Fruit fly (Drosophila melanogaster): ENCODE measurements around the gene beg.

dm6 chr3L:17031971-17032370 lies 3.5 kb upstream of the beg start, which contains the start of gene Ilp8:
- TF ChIP-seq fru (GFP tag; optimal IDR thresholded peaks at IDR 0.05) (no peak), Hr78 (GFP tag; optimal IDR thresholded peaks at IDR 0.05) (no peak), lola (GFP tag; optimal IDR thresholded peaks at IDR 0.05) (no peak), Vsx2 (GFP tag; optimal IDR thresholded peaks at IDR 0.05; ENCODE audit: partially characterized antibody) (no peak), usp (GFP tag; optimal IDR thresholded peaks at IDR 0.05) (no peak)
